Worm (Caenorhabditis elegans) whole organism, mixed stage, embryonic: ENCODE data around the gene Y51A2D.18.

Source experiments
- ces-1 ChIP-seq: fragments of 150-350 bp; optimal IDR thresholded peaks from 2 replicates; lab custom pipeline; 2014; ENCODE audit warnings: missing biosample characterization, missing genetic modification reagents, missing genetic modification characterization
- drap-1 ChIP-seq: fragments of 200-800 bp; sonication (Bioruptor generic); optimal IDR thresholded peaks from 3 replicates; lab custom pipeline; 2018; ENCODE audit warnings: mild to moderate bottlenecking, missing genetic modification characterization, missing compliant biosample characterization
- elt-1 ChIP-seq: sonication (generic microtip); optimal IDR thresholded peaks from 2 replicates; lab custom pipeline; 2017; ENCODE audit warnings: missing genetic modification characterization, mild to moderate bottlenecking, missing compliant biosample characterization, antibody characterized with exemption, moderate library complexity, borderline replicate concordance; ENCODE audit not compliant: insufficient read depth
- elt-3 ChIP-seq: fragments of 150-350 bp; optimal IDR thresholded peaks from 2 replicates; lab custom pipeline; 2014; ENCODE audit warnings: missing biosample characterization, missing genetic modification characterization
- mep-1 ChIP-seq: fragments of 150-350 bp; optimal IDR thresholded peaks from 2 replicates; lab custom pipeline; 2017; ENCODE audit warnings: missing biosample characterization, missing genetic modification reagents, missing genetic modification characterization, inconsistent platforms
- nhr-12 ChIP-seq: fragments of 150-350 bp; optimal IDR thresholded peaks from 2 replicates; lab custom pipeline; 2014; ENCODE audit warnings: missing biosample characterization, missing genetic modification characterization
- nhr-237 ChIP-seq: fragments of 150-350 bp; optimal IDR thresholded peaks from 2 replicates; lab custom pipeline; 2014; ENCODE audit warnings: missing biosample characterization, missing genetic modification characterization
- nhr-76 ChIP-seq: sonication (generic microtip); optimal IDR thresholded peaks from 2 replicates; lab custom pipeline; 2017; ENCODE audit warnings: missing biosample characterization, missing genetic modification characterization
- pha-4 ChIP-seq: fragments of 150-350 bp; optimal IDR thresholded peaks from 2 replicates; lab custom pipeline; 2018; ENCODE audit warnings: missing biosample characterization, missing genetic modification reagents, missing genetic modification characterization
- sem-2 ChIP-seq: fragments of 200-800 bp; sonication (Bioruptor generic); optimal IDR thresholded peaks from 2 replicates; lab custom pipeline; 2018; ENCODE audit warnings: mild to moderate bottlenecking, missing genetic modification characterization, missing compliant biosample characterization
- snpc-4 ChIP-seq: fragments of 150-350 bp; optimal IDR thresholded peaks from 2 replicates; lab custom pipeline; 2014; ENCODE audit warnings: missing biosample characterization, missing genetic modification characterization
- unc-39 ChIP-seq: fragments of 150-350 bp; optimal IDR thresholded peaks from 2 replicates; lab custom pipeline; 2014; ENCODE audit warnings: missing biosample characterization, missing genetic modification characterization
- unc-62 ChIP-seq: fragments of 150-350 bp; optimal IDR thresholded peaks from 2 replicates; lab custom pipeline; 2014; ENCODE audit warnings: missing biosample characterization, missing genetic modification reagents, missing genetic modification characterization
- zip-8 ChIP-seq: fragments of 150-350 bp; optimal IDR thresholded peaks from 2 replicates; lab custom pipeline; 2014; ENCODE audit warnings: missing biosample characterization, missing genetic modification characterization

DNA sequence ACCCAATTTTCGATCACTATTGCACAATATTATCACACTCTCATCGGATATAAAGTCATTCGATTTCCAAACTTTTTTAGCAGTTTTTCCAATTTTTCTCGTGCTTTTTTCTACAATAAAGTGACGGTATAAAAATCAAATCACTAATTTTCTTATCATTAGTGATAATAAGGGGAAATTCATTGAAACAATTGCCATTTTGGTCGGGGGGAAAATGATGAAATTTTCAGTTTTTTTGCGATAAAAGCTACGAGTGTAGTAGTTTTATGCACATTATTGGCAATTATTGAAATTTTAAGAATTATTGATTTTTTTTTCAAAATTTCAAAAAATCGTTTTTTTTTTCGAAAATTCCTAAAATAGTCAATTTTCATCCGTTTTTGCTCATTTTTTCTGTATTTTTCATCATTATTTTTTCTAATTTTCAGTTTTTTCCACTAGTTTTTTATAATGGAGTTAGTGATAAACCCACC lies 24.7 kb downstream of the Y51A2D.18 start, which contains the start of gene ZK228.4:
- TF ChIP-seq sem-2 (GFP tag; lab: Kevin White, UChicago) (no peak), elt-1 (tag; lab: Kevin White, UChicago) (no peak), ces-1 (no peak), snpc-4 (tag; lab: Kevin White, UChicago) (no peak), pha-4 (tag; lab: Kevin White, UChicago) (no peak), nhr-76 (tag; lab: Kevin White, UChicago) (no peak), nhr-12 (tag; lab: Kevin White, UChicago) (no peak), mep-1 (no peak), zip-8 (tag; lab: Kevin White, UChicago) (no peak), unc-62 (GFP tag; lab: Kevin White, UChicago) (no peak), elt-3 (tag; lab: Kevin White, UChicago) (no peak), nhr-237 (tag; lab: Kevin White, UChicago) (no peak), drap-1 (GFP tag; lab: Kevin White, UChicago) (no peak), unc-39 (tag; lab: Kevin White, UChicago) (no peak)
